Fruit fly (Drosophila melanogaster) whole organism, embryonic: ENCODE measurements around the gene mEFG1.

Source experiments
- Chrac-16 ChIP-seq: fragments of 200-800 bp; sonication (Bioruptor generic); optimal IDR thresholded peaks from 3 replicates; lab custom pipeline; 2016; ENCODE audit warnings: missing biosample characterization, missing genetic modification characterization
- h ChIP-seq: fragments of >200 bp; optimal IDR thresholded peaks from 2 replicates; lab custom pipeline; 2017
- pan ChIP-seq, 4 experiments: fragments of >200 bp in 3 of 4; fragments of 200-800 bp in 1 of 4; sonication (Bioruptor generic) in 1 of 4; optimal IDR thresholded peaks in 3 of 4; IDR thresholded peaks in 1 of 4; 2 replicates each; pipeline versions ENCODE4 v1.3.6 to Lab custom; 2017 to 2022; ENCODE audit warnings: missing biosample characterization in 2 of 4, missing genetic modification characterization in 2 of 4, mixed read lengths in 1 of 4
- shn ChIP-seq: fragments of 200-800 bp; sonication (Bioruptor generic); optimal IDR thresholded peaks from 3 replicates; lab custom pipeline; 2016; ENCODE audit warnings: missing biosample characterization, missing genetic modification characterization

DNA sequence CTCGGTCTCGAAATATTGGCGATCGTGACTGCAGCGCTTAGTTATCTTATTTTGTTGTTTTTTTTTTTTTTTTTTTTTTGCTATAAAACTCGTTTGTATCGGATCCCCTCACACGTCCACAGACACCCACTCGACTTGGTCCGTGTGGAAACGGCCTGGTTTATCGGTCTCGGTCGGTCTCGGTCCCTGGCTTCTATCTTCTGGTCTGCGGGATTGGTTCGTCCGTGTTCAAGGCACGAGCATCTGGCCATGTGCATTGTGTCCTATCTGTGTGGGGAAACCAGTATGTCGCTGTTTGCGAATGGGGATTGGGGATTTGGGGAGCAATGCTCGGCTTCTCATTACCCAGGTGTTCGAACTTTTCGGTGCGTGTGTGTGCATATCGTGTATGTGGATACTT is 33.2 kb downstream of the mEFG1 start, which contains the start of gene CG4496:
- no peak for TF ChIP-seq pan (optimal IDR thresholded peaks at IDR 0.05; lab: Kevin White, UChicago)
- no peak for TF ChIP-seq pan (GFP tag; optimal IDR thresholded peaks at IDR 0.05 in 1 of 2, IDR thresholded peaks at IDR 0.05 in 1 of 2)
- TF ChIP-seq h (lab: Kevin White, UChicago): no peak
- no peak for TF ChIP-seq Chrac-16 (GFP tag; lab: Kevin White, UChicago)
- no peak for TF ChIP-seq shn (GFP tag; lab: Kevin White, UChicago)
